Fruit fly (Drosophila melanogaster) whole organism, adult: ENCODE results near the gene qtc.

Experiments used
- CG11617 ChIP-seq: fragments of 200-800 bp; sonication (Bioruptor generic); optimal IDR thresholded peaks from 2 replicates; lab custom pipeline; 2017; ENCODE audit warnings: mild to moderate bottlenecking, missing biosample characterization, missing genetic modification reagents, missing genetic modification characterization
- CG12768 ChIP-seq: fragments of 200-800 bp; sonication (Bioruptor generic); optimal IDR thresholded peaks from 2 replicates; lab custom pipeline; 2017; ENCODE audit warnings: missing biosample characterization, missing genetic modification characterization, mild to moderate bottlenecking, moderate library complexity, missing genetic modification reagents
- CG1620 ChIP-seq: fragments of 200-800 bp; sonication (Bioruptor generic); optimal IDR thresholded peaks from 2 replicates; lab custom pipeline; 2016; ENCODE audit warnings: missing biosample characterization, missing genetic modification characterization
- CG33017 ChIP-seq: fragments of 200-800 bp; sonication (Bioruptor generic); optimal IDR thresholded peaks from 2 replicates; lab custom pipeline; 2018; ENCODE audit warnings: missing biosample characterization, mild to moderate bottlenecking, missing genetic modification characterization, moderate library complexity
- CG7045 ChIP-seq: fragments of 200-800 bp; sonication (Bioruptor generic); optimal IDR thresholded peaks from 2 replicates; lab custom pipeline; 2017; ENCODE audit warnings: missing biosample characterization, mild to moderate bottlenecking, missing genetic modification characterization
- CG7101 ChIP-seq: fragments of 200-800 bp; sonication (Bioruptor generic); optimal IDR thresholded peaks from 2 replicates; lab custom pipeline; 2018; ENCODE audit warnings: missing biosample characterization, mild to moderate bottlenecking, missing genetic modification characterization, moderate library complexity
- Clk ChIP-seq: fragments of 200-800 bp; sonication (Bioruptor generic); optimal IDR thresholded peaks from 2 replicates; lab custom pipeline; 2017; ENCODE audit warnings: missing biosample characterization, missing genetic modification characterization
- Hr96 ChIP-seq: fragments of 200-800 bp; sonication (Bioruptor generic); optimal IDR thresholded peaks from 2 replicates; lab custom pipeline; 2016; ENCODE audit warnings: missing biosample characterization, missing genetic modification characterization
- bab1 ChIP-seq: fragments of 200-800 bp; sonication (Bioruptor generic); optimal IDR thresholded peaks from 3 replicates; lab custom pipeline; 2019; ENCODE audit warnings: missing biosample characterization, mild to moderate bottlenecking, missing genetic modification characterization, moderate library complexity
- cnc ChIP-seq, 2 experiments: fragments of >200 bp; optimal IDR thresholded peaks; 2 replicates each; lab custom pipeline; 2017
- kay ChIP-seq: fragments of 200-800 bp; sonication (Bioruptor generic); peaks from one replicate; lab custom pipeline; 2016; ENCODE audit warnings: missing biosample characterization, missing genetic modification characterization, borderline replicate concordance
- ovo ChIP-seq: fragments of 200-800 bp; sonication (Bioruptor generic); optimal IDR thresholded peaks from 2 replicates; lab custom pipeline; 2016; ENCODE audit warnings: missing biosample characterization, missing genetic modification characterization
- tj ChIP-seq: fragments of 200-800 bp; sonication (Bioruptor generic); optimal IDR thresholded peaks from 3 replicates; lab custom pipeline; 2017; ENCODE audit warnings: missing biosample characterization, mild to moderate bottlenecking, missing genetic modification characterization, moderate library complexity

- TF ChIP-seq ovo (GFP tag; lab: Kevin White, UChicago) (no peak), bab1 (GFP tag; lab: Kevin White, UChicago) (no peak), CG11617 (no peak), Hr96 (GFP tag; lab: Kevin White, UChicago) (no peak), CG1620 (GFP tag; lab: Kevin White, UChicago) (no peak), tj (GFP tag; lab: Kevin White, UChicago) (no peak), kay (GFP tag; lab: Kevin White, UChicago) (no peak), cnc (optimal IDR thresholded peaks at IDR 0.05; lab: Kevin White, UChicago) (no peak), Clk (no peak), CG7101 (tag; lab: Kevin White, UChicago) (no peak), CG33017 (no peak), CG12768 (GFP tag; lab: Kevin White, UChicago) (no peak), CG7045 (GFP tag; lab: Kevin White, UChicago) (no peak)
These were observed 32.5 kb upstream of the qtc start, which contains the start of gene vkg for dm6 chr2L:5028091-5028490.
